Worm (Caenorhabditis elegans): ENCODE measurements around the gene ador-1.

The ador-1 gene

ce11 chrII:12481645-12482044, 21.0 kb downstream of the ador-1 start:
- TF ChIP-seq ceh-16 (tag; optimal IDR thresholded peaks at IDR 0.05) = no peak
- TF ChIP-seq mml-1 (tag; optimal IDR thresholded peaks at IDR 0.05) = no peak
- no peak for TF ChIP-seq pqm-1 (tag; optimal IDR thresholded peaks at IDR 0.05)
- no peak for TF ChIP-seq unc-39 (tag; optimal IDR thresholded peaks at IDR 0.05)
- TF ChIP-seq nhr-12 (tag; optimal IDR thresholded peaks at IDR 0.05) = no peak
- no peak for TF ChIP-seq tbx-2 (tag; optimal IDR thresholded peaks at IDR 0.05)
- no peak for TF ChIP-seq nhr-28 (tag; optimal IDR thresholded peaks at IDR 0.05)
- no peak for TF ChIP-seq fos-1 (tag; optimal IDR thresholded peaks at IDR 0.05)

ce11 chrII:12480811-12481210, 21.9 kb downstream of the ador-1 start, which contains the start of gene arrd-9:
TSS of gene arrd-9 (minus strand) at chrII:12480911.
- no peak for TF ChIP-seq hmg-11 (tag; optimal IDR thresholded peaks at IDR 0.05)
- no peak for TF ChIP-seq ceh-16 (tag; optimal IDR thresholded peaks at IDR 0.05)
- TF ChIP-seq jun-1 (tag; optimal IDR thresholded peaks at IDR 0.05) = no peak
- TF ChIP-seq ceh-82 (tag; optimal IDR thresholded peaks at IDR 0.05) = no peak
- no peak for TF ChIP-seq eor-1 (tag; optimal IDR thresholded peaks at IDR 0.05)
- TF ChIP-seq lin-15B (tag; optimal IDR thresholded peaks at IDR 0.05) = no peak
- no peak for TF ChIP-seq skn-1 (tag; optimal IDR thresholded peaks at IDR 0.05)
- TF ChIP-seq fkh-2 (tag; optimal IDR thresholded peaks at IDR 0.05) = no peak
- TF ChIP-seq sea-2 (GFP tag; optimal IDR thresholded peaks at IDR 0.05) = no peak
- no peak for TF ChIP-seq nhr-12 (tag; optimal IDR thresholded peaks at IDR 0.05)
- no peak for TF ChIP-seq nhr-77 (tag; optimal IDR thresholded peaks at IDR 0.05)
- no peak for TF ChIP-seq mdl-1 (tag; optimal IDR thresholded peaks at IDR 0.05)
- TF ChIP-seq R02D3.7 (tag; optimal IDR thresholded peaks at IDR 0.05) = no peak
- TF ChIP-seq pqm-1 (tag; optimal IDR thresholded peaks at IDR 0.05) = no peak
- TF ChIP-seq nhr-76 (tag; optimal IDR thresholded peaks at IDR 0.05) = no peak
- TF ChIP-seq ZK546.5 (tag; optimal IDR thresholded peaks at IDR 0.05) = no peak
- no peak for TF ChIP-seq nfya-1 (tag; optimal IDR thresholded peaks at IDR 0.05; ENCODE audit: insufficient read depth)
- no peak for TF ChIP-seq nhr-43 (tag; optimal IDR thresholded peaks at IDR 0.05; ENCODE audit: poor library complexity, severe bottlenecking)
- no peak for TF ChIP-seq egl-27 (tag; optimal IDR thresholded peaks at IDR 0.05)

ce11 chrII:12473406-12473805, 29.3 kb downstream of the ador-1 start, which contains the start of gene srg-17:
TSS of gene srg-17 (plus strand) at chrII:12473706.
- TF ChIP-seq jun-1 (tag; optimal IDR thresholded peaks at IDR 0.05) (no peak), lsy-12 (tag; optimal IDR thresholded peaks at IDR 0.05) (no peak), tbx-2 (tag; optimal IDR thresholded peaks at IDR 0.05) (no peak), ceh-16 (tag; optimal IDR thresholded peaks at IDR 0.05) (no peak), nhr-77 (tag; optimal IDR thresholded peaks at IDR 0.05) (no peak), mml-1 (tag; optimal IDR thresholded peaks at IDR 0.05) (no peak), elt-2 (tag; optimal IDR thresholded peaks at IDR 0.05) (no peak), ceh-28 (tag; optimal IDR thresholded peaks at IDR 0.05) (no peak), nfya-1 (tag; optimal IDR thresholded peaks at IDR 0.05; ENCODE audit: insufficient read depth) (no peak), eor-1 (tag; optimal IDR thresholded peaks at IDR 0.05) (no peak)

ce11 chrII:12471138-12471855, 31.4 kb downstream of the ador-1 start, which contains the start of the genes F15A4.5 and phat-8:
TSS of gene F15A4.5 (minus strand) at chrII:12471238.
TSS of gene phat-8 (plus strand) at chrII:12471805.
- TF ChIP-seq ztf-4 (tag; optimal IDR thresholded peaks at IDR 0.05) = no peak
- TF ChIP-seq daf-12 (tag; optimal IDR thresholded peaks at IDR 0.05) = no peak
- TF ChIP-seq nhr-11 (tag; optimal IDR thresholded peaks at IDR 0.05) = no peak
- TF ChIP-seq nfya-1 (tag; optimal IDR thresholded peaks at IDR 0.05; ENCODE audit: insufficient read depth) = no peak
- TF ChIP-seq pha-4 (tag; optimal IDR thresholded peaks at IDR 0.05) = no peak
- TF ChIP-seq nhr-237 (tag; optimal IDR thresholded peaks at IDR 0.05) = no peak

- TF ChIP-seq mml-1 (tag; optimal IDR thresholded peaks at IDR 0.05) (no peak), lsy-12 (tag; optimal IDR thresholded peaks at IDR 0.05) (no peak), egl-27 (tag; optimal IDR thresholded peaks at IDR 0.05) (no peak), sea-2 (GFP tag; optimal IDR thresholded peaks at IDR 0.05) (no peak), R02D3.7 (tag; optimal IDR thresholded peaks at IDR 0.05) (no peak)
Measured at ce11 chrII:12467047-12467446, 35.6 kb downstream of the ador-1 start, which contains the start of gene srg-16. TSS of gene srg-16 (plus strand) at chrII:12467133.
